Worm (Caenorhabditis elegans) whole organism, young adult: Measurements from ENCODE around the gene E02C12.11.

Experiments used
- B0336.3 ChIP-seq: fragments of 200-800 bp; sonication (Bioruptor generic); IDR thresholded peaks from 2 replicates; pipeline ENCODE4 v1.3.6; 2022; ENCODE audit warnings: missing genetic modification characterization, missing compliant biosample characterization
- F39B2.1 ChIP-seq: fragments of 200-800 bp; sonication (Bioruptor generic); IDR thresholded peaks from 2 replicates; pipeline ENCODE4 v1.3.6; 2022; ENCODE audit warnings: missing genetic modification reagents, missing genetic modification characterization, missing compliant biosample characterization
- F49E8.2 ChIP-seq: sonication (generic microtip); optimal IDR thresholded peaks from 3 replicates; lab custom pipeline; 2017; ENCODE audit warnings: missing genetic modification characterization, mild to moderate bottlenecking, missing compliant biosample characterization, antibody characterized with exemption, moderate library complexity; ENCODE audit not compliant: insufficient read depth
- K12H6.12 ChIP-seq: fragments of 200-800 bp; sonication (Bioruptor generic); optimal IDR thresholded peaks from 2 replicates; lab custom pipeline; 2018; ENCODE audit warnings: mild to moderate bottlenecking, missing genetic modification characterization, missing compliant biosample characterization
- Y53F4B.3 ChIP-seq: fragments of 200-800 bp; sonication (Bioruptor generic); IDR thresholded peaks from 2 replicates; pipeline ENCODE4 v1.3.6; 2022; ENCODE audit warnings: missing genetic modification reagents, missing genetic modification characterization, missing compliant biosample characterization
- atf-7 ChIP-seq: sonication (generic microtip); optimal IDR thresholded peaks from 2 replicates; lab custom pipeline; 2017; ENCODE audit warnings: mild to moderate bottlenecking, missing genetic modification characterization, missing compliant biosample characterization
- attf-6 ChIP-seq: fragments of 200-800 bp; sonication (Bioruptor generic); IDR thresholded peaks from 2 replicates; pipeline ENCODE4 v1.3.6; 2022; ENCODE audit warnings: missing genetic modification reagents, missing genetic modification characterization, missing compliant biosample characterization
- bed-2 ChIP-seq: fragments of 200-800 bp; sonication (Bioruptor generic); IDR thresholded peaks from 2 replicates; pipeline ENCODE4 v1.3.6; 2022; ENCODE audit warnings: missing genetic modification reagents, missing genetic modification characterization, missing compliant biosample characterization
- cebp-1 ChIP-seq, 2 experiments: fragments of 200-800 bp in 1 of 2; sonication (Bioruptor generic) in 1 of 2; sonication (generic microtip) in 1 of 2; IDR thresholded peaks in 1 of 2; optimal IDR thresholded peaks in 1 of 2; 2 replicates each; pipeline versions ENCODE4 v1.3.6 to Lab custom; 2017 to 2022; ENCODE audit warnings: missing compliant biosample characterization in 2 of 2, missing genetic modification characterization in 2 of 2, mild to moderate bottlenecking in 1 of 2, missing genetic modification reagents in 1 of 2, moderate library complexity in 1 of 2
- cebp-2 ChIP-seq: fragments of 200-800 bp; sonication (Bioruptor generic); IDR thresholded peaks from 2 replicates; pipeline ENCODE4 v1.3.6; 2022; ENCODE audit warnings: missing genetic modification characterization, missing compliant biosample characterization
- ceh-27 ChIP-seq: fragments of 200-800 bp; sonication (Bioruptor generic); optimal IDR thresholded peaks from 2 replicates; lab custom pipeline; 2018; ENCODE audit warnings: mild to moderate bottlenecking, missing genetic modification characterization, moderate library complexity, missing compliant biosample characterization
- ceh-40 ChIP-seq: fragments of 200-800 bp; sonication (Bioruptor generic); IDR thresholded peaks from 2 replicates; pipeline ENCODE4 v1.3.6; 2022; ENCODE audit warnings: missing genetic modification characterization, missing compliant biosample characterization
- die-1 ChIP-seq: sonication (generic microtip); optimal IDR thresholded peaks from 2 replicates; lab custom pipeline; 2016; ENCODE audit warnings: missing genotype, mild to moderate bottlenecking, missing genetic modification characterization, missing compliant biosample characterization
- dox-1 ChIP-seq: fragments of 200-800 bp; sonication (Bioruptor generic); IDR thresholded peaks from 2 replicates; pipeline ENCODE4 v1.3.6; 2022; ENCODE audit warnings: missing genetic modification reagents, missing genetic modification characterization, missing compliant biosample characterization
- ets-4 ChIP-seq: fragments of 200-800 bp; sonication (Bioruptor generic); optimal IDR thresholded peaks from 2 replicates; lab custom pipeline; 2018; ENCODE audit warnings: mild to moderate bottlenecking, missing genetic modification characterization, missing compliant biosample characterization
- hlh-26 ChIP-seq: fragments of 200-800 bp; sonication (Bioruptor generic); conservative IDR thresholded peaks from 2 replicates; pipeline ENCODE4 v1.3.6; 2022; ENCODE audit warnings: missing genetic modification reagents, missing genetic modification characterization, missing compliant biosample characterization
- hsf-1 ChIP-seq: fragments of 200-800 bp; sonication (Bioruptor generic); IDR thresholded peaks from 2 replicates; pipeline ENCODE4 v1.3.6; 2022; ENCODE audit warnings: missing genetic modification reagents, missing genetic modification characterization, missing compliant biosample characterization
- let-526 ChIP-seq: fragments of 200-800 bp; sonication (Bioruptor generic); IDR thresholded peaks from 2 replicates; pipeline ENCODE4 v1.3.6; 2022; ENCODE audit warnings: missing genetic modification reagents, missing genetic modification characterization, missing compliant biosample characterization
- let-607 ChIP-seq, 2 experiments: fragments of 200-800 bp in 1 of 2; sonication (Bioruptor generic) in 1 of 2; sonication (generic microtip) in 1 of 2; optimal IDR thresholded peaks; 2 replicates each; lab custom pipeline; 2016 to 2018; ENCODE audit warnings: mild to moderate bottlenecking in 2 of 2, missing compliant biosample characterization in 2 of 2, missing genetic modification characterization in 2 of 2, moderate library complexity in 2 of 2, missing genotype in 1 of 2
- lsl-1 ChIP-seq: fragments of 200-800 bp; sonication (Bioruptor generic); optimal IDR thresholded peaks from 2 replicates; lab custom pipeline; 2018; ENCODE audit warnings: mild to moderate bottlenecking, missing genetic modification characterization, moderate library complexity, missing compliant biosample characterization
- madf-10 ChIP-seq: sonication (generic microtip); optimal IDR thresholded peaks from 2 replicates; lab custom pipeline; 2016; ENCODE audit warnings: mild to moderate bottlenecking, missing genetic modification characterization, missing compliant biosample characterization
- madf-3 ChIP-seq: fragments of 200-800 bp; sonication (Bioruptor generic); IDR thresholded peaks from 2 replicates; pipeline ENCODE4 v1.3.6; 2022; ENCODE audit warnings: missing genetic modification reagents, missing genetic modification characterization, missing compliant biosample characterization
- madf-6 ChIP-seq: fragments of 200-800 bp; sonication (Bioruptor generic); IDR thresholded peaks from 2 replicates; pipeline ENCODE4 v1.3.6; 2022; ENCODE audit warnings: missing genetic modification reagents, missing genetic modification characterization, missing compliant biosample characterization
- mes-4 ChIP-seq: sonication (generic microtip); optimal IDR thresholded peaks from 2 replicates; lab custom pipeline; 2016; ENCODE audit warnings: missing genotype, missing genetic modification characterization, missing compliant biosample characterization
- nfya-2 ChIP-seq: fragments of 200-800 bp; sonication (Bioruptor generic); IDR thresholded peaks from 2 replicates; pipeline ENCODE4 v1.3.6; 2022; ENCODE audit warnings: missing genetic modification reagents, missing genetic modification characterization, missing compliant biosample characterization
- nhr-179 ChIP-seq: sonication (generic microtip); optimal IDR thresholded peaks from 2 replicates; lab custom pipeline; 2016; ENCODE audit warnings: mild to moderate bottlenecking, missing genetic modification characterization, missing compliant biosample characterization
- pbrm-1 ChIP-seq: fragments of 200-800 bp; sonication (Bioruptor generic); IDR thresholded peaks from 2 replicates; pipeline ENCODE4 v1.3.6; 2022; ENCODE audit warnings: missing genetic modification reagents, missing genetic modification characterization, missing compliant biosample characterization
- pha-4 ChIP-seq: fragments of 150-350 bp; sonication (generic microtip); optimal IDR thresholded peaks from 2 replicates; lab custom pipeline; 2014; ENCODE audit warnings: missing biosample characterization, missing genetic modification reagents, missing genetic modification characterization
- rec-8 ChIP-seq, 2 experiments: sonication (generic microtip); optimal IDR thresholded peaks; 2 replicates each; lab custom pipeline; 2016; ENCODE audit warnings: mild to moderate bottlenecking in 2 of 2, missing genetic modification characterization in 2 of 2, missing genetic modification reagents in 2 of 2, missing genotype in 2 of 2, missing biosample characterization in 1 of 2, missing compliant biosample characterization in 1 of 2, moderate library complexity in 1 of 2
- snpc-4 ChIP-seq, 5 experiments: fragments of 150-350 bp in 1 of 5; sonication (generic microtip) in 4 of 5; optimal IDR thresholded peaks; 2 replicates each; lab custom pipeline; 2014 to 2018; ENCODE audit warnings: missing genetic modification characterization in 5 of 5, missing biosample characterization in 3 of 5, antibody characterized with exemption in 2 of 5, mild to moderate bottlenecking in 2 of 5, missing compliant biosample characterization in 2 of 5, missing genotype in 2 of 5, moderate library complexity in 2 of 5, missing genetic modification reagents in 1 of 5
- unc-130 ChIP-seq: sonication (generic microtip); optimal IDR thresholded peaks from 2 replicates; lab custom pipeline; 2016; ENCODE audit warnings: missing genetic modification reagents, missing genetic modification characterization, missing compliant biosample characterization
- zim-3 ChIP-seq: sonication (generic microtip); optimal IDR thresholded peaks from 2 replicates; lab custom pipeline; 2017; ENCODE audit warnings: mild to moderate bottlenecking, missing genetic modification characterization, moderate library complexity, missing compliant biosample characterization
- ztf-3 ChIP-seq: fragments of 200-800 bp; sonication (Bioruptor generic); optimal IDR thresholded peaks from 2 replicates; lab custom pipeline; 2018; ENCODE audit warnings: mild to moderate bottlenecking, missing genetic modification characterization, missing compliant biosample characterization

The E02C12.11 gene

DNA sequence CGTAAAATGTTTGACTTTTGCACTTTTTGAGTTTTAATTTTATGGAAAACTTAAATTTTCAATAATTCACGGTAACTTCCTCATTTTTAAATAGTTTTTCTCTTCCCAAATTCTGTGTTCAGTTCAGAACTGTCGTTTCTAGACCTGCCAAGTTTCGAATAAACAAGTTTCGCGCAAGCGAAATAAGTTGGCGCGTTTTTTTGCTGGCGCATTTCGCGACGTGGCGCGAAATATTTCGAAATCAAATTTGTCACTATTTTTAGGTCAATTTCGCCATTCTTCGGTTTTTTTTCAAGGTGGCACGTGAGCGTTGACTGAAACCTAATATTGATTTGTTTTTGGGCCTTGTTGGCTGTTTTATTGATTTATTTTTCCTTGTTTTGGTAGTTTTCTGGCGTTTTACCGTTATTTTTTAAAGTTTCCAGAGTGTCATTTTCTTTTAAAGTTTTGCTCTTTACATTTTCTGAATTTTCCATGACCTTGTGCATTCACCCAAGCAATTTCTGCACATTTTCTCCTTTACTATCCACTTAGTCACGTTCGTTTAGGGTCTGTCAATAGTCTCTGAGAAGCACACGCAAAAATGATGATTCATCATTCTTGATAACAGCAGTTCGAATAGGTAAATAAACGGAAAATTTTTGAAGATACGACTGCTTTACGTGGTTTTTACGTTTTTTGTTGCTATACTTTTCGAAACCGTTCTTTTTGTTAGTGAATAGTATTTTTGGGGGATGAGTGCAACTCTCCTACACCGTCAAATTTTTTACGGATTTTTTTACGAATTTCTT, 3.0 kb upstream of the E02C12.11 start (continued):
- TF ChIP-seq B0336.3 (GFP tag; lab: Robert Waterston, UW) (peak; percentile 90), madf-6 (GFP tag; lab: Robert Waterston, UW) (peak; percentile 100), attf-6 (GFP tag; lab: Robert Waterston, UW) (peak; percentile 78), F49E8.2 (tag; lab: Kevin White, UChicago) (peak; percentile 82), lsl-1 (peak; percentile 89), Y53F4B.3 (0 out of 2 replicates have a peak, but pooled peaks have one; percentile 34), nfya-2 (GFP tag; lab: Robert Waterston, UW) (no peak)
- TF ChIP-seq, all 124 proteins: peak for 40

DNA sequence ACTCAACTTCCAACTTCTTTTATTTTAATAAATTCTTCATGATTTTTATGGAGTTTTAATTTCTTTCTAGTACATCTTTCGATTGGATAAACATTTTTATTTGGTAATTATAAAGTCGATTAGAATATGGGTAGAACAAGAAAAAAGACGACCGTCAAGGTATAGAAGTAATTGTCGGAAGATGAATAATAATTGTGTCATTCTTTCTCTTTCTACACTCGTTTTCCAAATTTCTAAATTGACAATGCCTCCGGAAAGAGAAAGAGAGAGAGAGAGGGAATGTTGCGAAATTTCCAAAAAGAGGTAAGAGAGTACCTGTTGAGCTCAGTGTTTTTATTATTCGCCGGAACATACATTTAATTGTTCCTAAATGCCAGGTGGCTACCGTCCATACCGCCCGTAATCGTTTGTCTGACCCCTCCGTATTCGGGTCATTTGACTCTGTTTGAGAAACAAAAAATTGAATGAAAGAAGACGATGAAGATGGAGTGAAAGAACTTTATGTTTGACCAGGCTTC, 2.2 kb upstream of the E02C12.11 start, which contains the start of gene E02C12.12:
Gene E02C12.12 (minus strand): TSS at position 468 of the 518 bp plus-strand sequence.
- no peak for TF ChIP-seq die-1
- TF ChIP-seq cebp-1 (GFP tag; IDR thresholded peaks at IDR 0.05; lab: Robert Waterston, UW), result peak; percentile 65; the same call in 1 of the 2 replicates
- peak; percentile 92 for TF ChIP-seq cebp-1 (tag; optimal IDR thresholded peaks at IDR 0.05; lab: Kevin White, UChicago)

DNA sequence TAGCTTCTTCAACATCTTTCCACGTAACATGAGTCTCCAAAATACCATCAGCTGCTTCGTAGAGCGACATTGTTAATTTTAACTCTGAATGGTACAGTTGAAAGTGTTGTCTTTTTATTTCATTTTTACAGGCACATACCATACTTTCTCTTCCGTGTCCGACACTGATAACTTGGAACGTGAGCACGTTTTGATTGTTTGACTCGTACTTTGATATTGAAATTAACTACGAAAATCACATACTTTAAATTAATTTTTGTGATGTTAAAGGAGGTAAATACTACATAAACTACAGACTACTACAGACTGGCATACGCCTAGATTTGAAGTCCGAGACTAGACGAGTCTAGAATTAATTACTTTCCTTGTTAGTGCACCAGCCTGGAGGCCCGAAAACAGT, 1.4 kb downstream of the E02C12.11 start, which contains the start of gene E02C12.10:
Gene E02C12.10 (minus strand): TSS at position 75 of the 400 bp plus-strand sequence.
- TF ChIP-seq zim-3 (tag; lab: Kevin White, UChicago) (no peak), ets-4 (GFP tag; lab: Kevin White, UChicago) (no peak), let-526 (GFP tag; lab: Robert Waterston, UW) (no peak), Y53F4B.3 (no peak), unc-130 (GFP tag; lab: Kevin White, UChicago) (no peak), F39B2.1 (GFP tag; lab: Robert Waterston, UW) (no peak), rec-8 (tag; optimal IDR thresholded peaks at IDR 0.05; lab: Kevin White, UChicago) (no peak), hsf-1 (GFP tag; lab: Robert Waterston, UW) (no peak)

DNA sequence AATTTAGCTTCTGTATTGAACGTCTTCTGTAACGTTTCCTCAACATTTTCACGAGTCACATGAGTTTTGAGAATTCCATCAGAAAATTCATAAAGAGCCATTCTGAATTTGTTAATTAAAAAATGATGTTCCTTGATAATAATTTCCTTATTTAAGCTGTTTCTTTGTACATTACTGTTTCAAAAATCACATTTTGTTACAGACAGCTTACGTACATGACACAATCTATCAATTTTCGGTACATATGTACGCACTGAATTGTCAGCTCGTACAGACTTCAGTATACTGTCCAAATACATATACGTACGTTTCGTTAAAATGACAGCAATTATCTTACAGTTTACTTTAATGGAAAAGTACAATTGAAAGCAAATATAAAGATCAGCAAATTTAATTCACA, 3.3 kb downstream of the E02C12.11 start, which contains the start of gene E02C12.19:
Gene E02C12.19 (minus strand): TSS at position 101 of the 400 bp plus-strand sequence.
- TF ChIP-seq dox-1, result no peak
- TF ChIP-seq madf-3 (GFP tag; lab: Robert Waterston, UW), result no peak
- TF ChIP-seq cebp-2, result no peak
- no peak for TF ChIP-seq snpc-4 (GFP tag; optimal IDR thresholded peaks at IDR 0.05; lab: Kevin White, UChicago)
- TF ChIP-seq snpc-4 (tag; optimal IDR thresholded peaks at IDR 0.05; lab: Kevin White, UChicago), result no peak
- no peak for TF ChIP-seq nhr-179
- TF ChIP-seq ceh-27, result no peak
- TF ChIP-seq pbrm-1 (GFP tag; lab: Robert Waterston, UW), result no peak
- no peak for TF ChIP-seq ceh-40 (GFP tag; lab: Robert Waterston, UW)
- TF ChIP-seq bed-2 (GFP tag; lab: Robert Waterston, UW), result no peak
- TF ChIP-seq ztf-3, result no peak
- TF ChIP-seq mes-4, result no peak
- TF ChIP-seq madf-10 (tag; lab: Kevin White, UChicago), result no peak
- TF ChIP-seq atf-7 (tag; lab: Kevin White, UChicago), result no peak

DNA sequence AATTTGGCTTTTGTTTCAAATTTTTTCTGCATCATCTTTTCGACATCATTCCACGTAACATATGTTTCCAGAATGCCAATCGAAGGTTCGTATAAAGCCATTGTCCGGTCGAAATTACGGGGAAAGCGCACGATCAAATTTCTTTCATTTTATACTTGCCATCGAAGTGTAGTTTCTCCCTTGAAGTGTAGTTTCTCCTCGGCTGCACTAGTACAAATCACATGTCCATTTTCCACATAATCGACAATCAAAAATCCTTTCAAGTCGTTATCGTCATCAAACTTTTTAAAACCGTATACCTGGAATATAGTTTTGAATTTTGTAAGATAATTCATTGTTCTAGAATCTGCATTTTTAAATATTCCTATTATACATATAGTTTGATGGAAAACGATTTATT, 4.3 kb downstream of the E02C12.11 start, which contains the start of gene E02C12.9:
Gene E02C12.9 (minus strand): TSS at position 101 of the 400 bp plus-strand sequence.
- no peak for TF ChIP-seq let-607 (tag; optimal IDR thresholded peaks at IDR 0.05; lab: Kevin White, UChicago)
- TF ChIP-seq K12H6.12 (tag; lab: Kevin White, UChicago), result no peak
- no peak for TF ChIP-seq hlh-26
- no peak for TF ChIP-seq pha-4 (tag; lab: Kevin White, UChicago)
- no peak for TF ChIP-seq rec-8 (tag; optimal IDR thresholded peaks at IDR 0.05; lab: Kevin White, UChicago)
- no peak for TF ChIP-seq ets-4 (GFP tag; lab: Kevin White, UChicago)
- TF ChIP-seq, all 124 proteins: peak for 0
